Fruit fly (Drosophila melanogaster): Measurements from ENCODE around the gene Gli.

DNA sequence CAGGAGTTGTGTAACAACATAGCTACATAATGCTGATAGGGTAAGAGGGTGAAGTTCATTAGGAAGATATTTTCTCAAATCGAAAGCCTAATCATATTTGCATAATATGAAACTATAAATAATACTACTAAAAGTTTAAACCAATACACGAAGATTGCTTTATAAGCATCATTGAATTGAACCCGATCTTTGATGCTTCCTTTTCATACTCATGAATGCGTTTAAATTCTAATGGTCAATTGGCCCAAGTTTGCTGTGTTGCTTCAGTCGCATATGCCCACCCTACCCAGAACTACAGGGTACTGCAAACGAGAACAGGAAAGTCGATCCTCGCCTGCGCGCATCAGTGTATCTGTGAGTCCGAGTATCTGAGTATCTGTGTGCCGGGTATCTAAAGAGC, 19.0 kb downstream of the Gli start:
- no peak for TF ChIP-seq CG8478 (optimal IDR thresholded peaks at IDR 0.05)
- no peak for TF ChIP-seq CTCF (optimal IDR thresholded peaks at IDR 0.05)

Data from S2 (cell line).